Worm (Caenorhabditis elegans) whole organism, L3 larva: Measurements from ENCODE around the gene T01D3.3.

Experiments used
- ZK546.5 ChIP-seq: sonication (generic microtip); optimal IDR thresholded peaks from 2 replicates; lab custom pipeline; 2017; ENCODE audit warnings: missing biosample characterization, missing genetic modification characterization
- aly-2 ChIP-seq: fragments of 150-350 bp; optimal IDR thresholded peaks from 2 replicates; lab custom pipeline; 2014; ENCODE audit warnings: missing biosample characterization, missing genetic modification characterization
- ama-1 ChIP-seq: fragments of 150-350 bp; optimal IDR thresholded peaks from 2 replicates; lab custom pipeline; 2018
- ceh-16 ChIP-seq: sonication (generic microtip); optimal IDR thresholded peaks from 2 replicates; lab custom pipeline; 2017; ENCODE audit warnings: missing biosample characterization, missing genetic modification characterization
- daf-12 ChIP-seq: fragments of 150-350 bp; optimal IDR thresholded peaks from 2 replicates; lab custom pipeline; 2014; ENCODE audit warnings: missing biosample characterization, missing genetic modification reagents, missing genetic modification characterization
- egl-27 ChIP-seq: sonication (generic microtip); optimal IDR thresholded peaks from 4 replicates; lab custom pipeline; 2017; ENCODE audit warnings: missing biosample characterization, missing genetic modification reagents, missing genetic modification characterization
- egl-5 ChIP-seq: fragments of 150-350 bp; optimal IDR thresholded peaks from 2 replicates; lab custom pipeline; 2017; ENCODE audit warnings: missing biosample characterization, missing genetic modification reagents, missing genetic modification characterization, inconsistent platforms
- elt-2 ChIP-seq: sonication (generic microtip); optimal IDR thresholded peaks from 2 replicates; lab custom pipeline; 2016; ENCODE audit warnings: missing genetic modification reagents, mild to moderate bottlenecking, missing genetic modification characterization, missing compliant biosample characterization
- eor-1 ChIP-seq, 2 experiments: fragments of 150-350 bp; optimal IDR thresholded peaks; 2 replicates each; lab custom pipeline; 2014 to 2018; ENCODE audit warnings: missing biosample characterization in 2 of 2, missing genetic modification characterization in 2 of 2
- fkh-10 ChIP-seq: sonication (generic microtip); optimal IDR thresholded peaks from 2 replicates; lab custom pipeline; 2017; ENCODE audit warnings: missing biosample characterization, missing genetic modification reagents, missing genetic modification characterization
- fos-1 ChIP-seq: fragments of 150-350 bp; optimal IDR thresholded peaks from 2 replicates; lab custom pipeline; 2014; ENCODE audit warnings: missing biosample characterization, missing genetic modification characterization
- jun-1 ChIP-seq: fragments of 150-350 bp; optimal IDR thresholded peaks from 2 replicates; lab custom pipeline; 2014; ENCODE audit warnings: missing biosample characterization, missing genetic modification reagents, missing genetic modification characterization
- lin-15B ChIP-seq: fragments of 150-350 bp; optimal IDR thresholded peaks from 2 replicates; lab custom pipeline; 2014; ENCODE audit warnings: missing biosample characterization, missing genetic modification characterization
- lin-39 ChIP-seq: fragments of 150-350 bp; optimal IDR thresholded peaks from 2 replicates; lab custom pipeline; 2018; ENCODE audit warnings: missing biosample characterization, missing genetic modification reagents, missing genetic modification characterization
- lsy-12 ChIP-seq: sonication (generic microtip); optimal IDR thresholded peaks from 2 replicates; lab custom pipeline; 2016; ENCODE audit warnings: mild to moderate bottlenecking, missing genetic modification characterization, missing compliant biosample characterization
- mdl-1 ChIP-seq: fragments of 150-350 bp; optimal IDR thresholded peaks from 2 replicates; lab custom pipeline; 2014; ENCODE audit warnings: missing biosample characterization, missing genetic modification characterization
- mml-1 ChIP-seq: fragments of 150-350 bp; sonication (generic microtip); optimal IDR thresholded peaks from 3 replicates; lab custom pipeline; 2014; ENCODE audit warnings: missing biosample characterization, missing genetic modification characterization
- nfya-1 ChIP-seq: sonication (generic microtip); optimal IDR thresholded peaks from 2 replicates; lab custom pipeline; 2017; ENCODE audit warnings: missing genetic modification characterization, mild to moderate bottlenecking, missing compliant biosample characterization, antibody characterized with exemption, moderate library complexity; ENCODE audit not compliant: insufficient read depth
- nhr-11 ChIP-seq: fragments of 150-350 bp; optimal IDR thresholded peaks from 2 replicates; lab custom pipeline; 2014; ENCODE audit warnings: missing biosample characterization, missing genetic modification characterization
- nhr-23 ChIP-seq: fragments of 150-350 bp; optimal IDR thresholded peaks from 2 replicates; lab custom pipeline; 2014; ENCODE audit warnings: missing biosample characterization, missing genetic modification reagents, missing genetic modification characterization
- nhr-237 ChIP-seq: fragments of 150-350 bp; optimal IDR thresholded peaks from 2 replicates; lab custom pipeline; 2014; ENCODE audit warnings: missing biosample characterization, missing genetic modification characterization
- nhr-25 ChIP-seq: sonication (generic microtip); optimal IDR thresholded peaks from 2 replicates; lab custom pipeline; 2017; ENCODE audit warnings: missing biosample characterization, missing genetic modification characterization
- nhr-28 ChIP-seq: fragments of 150-350 bp; optimal IDR thresholded peaks from 2 replicates; lab custom pipeline; 2014; ENCODE audit warnings: missing biosample characterization, missing genetic modification characterization
- nhr-67 ChIP-seq: fragments of 150-350 bp; optimal IDR thresholded peaks from 2 replicates; lab custom pipeline; 2014; ENCODE audit warnings: missing biosample characterization, missing genetic modification characterization
- nhr-76 ChIP-seq: fragments of 150-350 bp; sonication (generic microtip); optimal IDR thresholded peaks from 5 replicates; lab custom pipeline; 2014; ENCODE audit warnings: missing biosample characterization, missing genetic modification characterization
- nhr-77 ChIP-seq: fragments of 150-350 bp; optimal IDR thresholded peaks from 2 replicates; lab custom pipeline; 2014; ENCODE audit warnings: missing biosample characterization, missing genetic modification characterization
- pha-4 ChIP-seq: fragments of 150-350 bp; optimal IDR thresholded peaks from 2 replicates; lab custom pipeline; 2014; ENCODE audit warnings: missing biosample characterization, missing genetic modification reagents, missing genetic modification characterization
- pqm-1 ChIP-seq: fragments of 150-350 bp; optimal IDR thresholded peaks from 2 replicates; lab custom pipeline; 2017; ENCODE audit warnings: missing biosample characterization, missing genetic modification characterization, inconsistent platforms
- sea-2 ChIP-seq: fragments of 150-350 bp; sonication (generic microtip); optimal IDR thresholded peaks from 4 replicates; lab custom pipeline; 2014; ENCODE audit warnings: missing biosample characterization, missing genetic modification reagents, missing genetic modification characterization
- skn-1 ChIP-seq: fragments of 150-350 bp; optimal IDR thresholded peaks from 2 replicates; lab custom pipeline; 2014; ENCODE audit warnings: missing biosample characterization, missing genetic modification characterization
- unc-39 ChIP-seq: sonication (generic microtip); optimal IDR thresholded peaks from 4 replicates; lab custom pipeline; 2017; ENCODE audit warnings: missing biosample characterization, missing genetic modification characterization
- unc-62 ChIP-seq: fragments of 150-350 bp; sonication (generic microtip); optimal IDR thresholded peaks from 4 replicates; lab custom pipeline; 2014; ENCODE audit warnings: missing biosample characterization, missing genetic modification reagents, missing genetic modification characterization
- ztf-11 ChIP-seq: fragments of 150-350 bp; optimal IDR thresholded peaks from 2 replicates; lab custom pipeline; 2014; ENCODE audit warnings: missing biosample characterization, missing genetic modification characterization
- ztf-4 ChIP-seq: fragments of 150-350 bp; optimal IDR thresholded peaks from 2 replicates; lab custom pipeline; 2014; ENCODE audit warnings: missing biosample characterization, missing genetic modification characterization

Gene T01D3.3

ce11 chrV:13679859-13680258, 24.2 kb upstream of the T01D3.3 start:
- TF ChIP-seq ceh-16 (tag; lab: Kevin White, UChicago) = no peak
- no peak for TF ChIP-seq lin-15B
- TF ChIP-seq, all 47 proteins: peak for 0

ce11 chrV:13681445-13681844, 22.6 kb upstream of the T01D3.3 start:
- no peak for TF ChIP-seq nhr-67 (tag; lab: Kevin White, UChicago)
- TF ChIP-seq fkh-10 = peak; percentile 58
- no peak for TF ChIP-seq egl-5 (tag; lab: Kevin White, UChicago)

ce11 chrV:13686513-13686912, 17.6 kb upstream of the T01D3.3 start:
- TF ChIP-seq nhr-23 (tag; lab: Kevin White, UChicago) = no peak
- no peak for TF ChIP-seq unc-39 (tag; lab: Kevin White, UChicago)
- peak; percentile 64 for TF ChIP-seq fkh-10
- TF ChIP-seq ceh-16 (tag; lab: Kevin White, UChicago) = no peak
- no peak for TF ChIP-seq nhr-237 (tag; lab: Kevin White, UChicago)
- no peak for TF ChIP-seq elt-2 (tag; lab: Kevin White, UChicago)
- TF ChIP-seq sea-2 (GFP tag; lab: Kevin White, UChicago) = no peak
- no peak for TF ChIP-seq nfya-1
- no peak for TF ChIP-seq unc-62 (GFP tag; lab: Kevin White, UChicago)
- TF ChIP-seq, all 47 proteins: peak for 1

- no peak for TF ChIP-seq pha-4 (tag; lab: Kevin White, UChicago)
- no peak for TF ChIP-seq lsy-12 (tag; lab: Kevin White, UChicago)
- no peak for TF ChIP-seq ZK546.5 (tag; lab: Kevin White, UChicago)
- TF ChIP-seq ztf-4 (tag; lab: Kevin White, UChicago) = no peak
- no peak for TF ChIP-seq pqm-1 (tag; lab: Kevin White, UChicago)
- TF ChIP-seq nhr-11 (tag; lab: Kevin White, UChicago) = no peak
- no peak for TF ChIP-seq aly-2
- TF ChIP-seq fos-1 (tag; lab: Kevin White, UChicago) = no peak
- TF ChIP-seq ama-1 (lab: Kevin White, UChicago) = no peak
- no peak for TF ChIP-seq lin-39 (tag; lab: Kevin White, UChicago)
- TF ChIP-seq egl-5 (tag; lab: Kevin White, UChicago) = no peak
Observed at ce11 chrV:13687504-13687903, 16.6 kb upstream of the T01D3.3 start.

ce11 chrV:13689592-13689991, 14.5 kb upstream of the T01D3.3 start, which contains the start of gene T01D3.1:
Gene T01D3.1 (plus strand): TSS chrV:13689892.
- TF ChIP-seq mdl-1 (no peak), nfya-1 (no peak), unc-62 (GFP tag; lab: Kevin White, UChicago) (no peak), fkh-10 (no peak), daf-12 (tag; lab: Kevin White, UChicago) (no peak), egl-27 (no peak)

- TF ChIP-seq nhr-77 (tag; lab: Kevin White, UChicago) = no peak
- peak; percentile 25 for TF ChIP-seq lin-39 (tag; lab: Kevin White, UChicago)
Observed at ce11 chrV:13690276-13690675, 13.8 kb upstream of the T01D3.3 start.

- TF ChIP-seq ZK546.5 (tag; lab: Kevin White, UChicago) (no peak), nhr-25 (tag; lab: Kevin White, UChicago) (no peak), jun-1 (tag; lab: Kevin White, UChicago) (no peak), nhr-76 (tag; lab: Kevin White, UChicago) (no peak), nhr-237 (tag; lab: Kevin White, UChicago) (no peak), unc-62 (GFP tag; lab: Kevin White, UChicago) (no peak), skn-1 (tag; lab: Kevin White, UChicago) (no peak), eor-1 (tag; optimal IDR thresholded peaks at IDR 0.05; lab: Kevin White, UChicago) (no peak), mml-1 (tag; lab: Kevin White, UChicago) (no peak), ztf-11 (tag; lab: Kevin White, UChicago) (no peak), fos-1 (tag; lab: Kevin White, UChicago) (no peak), nhr-23 (tag; lab: Kevin White, UChicago) (no peak), nhr-67 (tag; lab: Kevin White, UChicago) (no peak), nhr-28 (no peak)
Observed at ce11 chrV:13694103-13694502, 10.0 kb upstream of the T01D3.3 start.
